Fruit fly (Drosophila melanogaster) whole organism, embryonic: Measurements from ENCODE around the gene CG8925.

Experiments
- Atf3 ChIP-seq: fragments of 200-800 bp; sonication (Bioruptor generic); optimal IDR thresholded peaks from 3 replicates; lab custom pipeline; 2016; ENCODE audit warnings: missing biosample characterization, missing genetic modification characterization
- Blimp-1 ChIP-seq: fragments of 200-800 bp; sonication (Bioruptor generic); optimal IDR thresholded peaks from 3 replicates; lab custom pipeline; 2018; ENCODE audit warnings: missing biosample characterization, missing genetic modification characterization, mild to moderate bottlenecking, moderate library complexity, missing genetic modification reagents
- CG10147 ChIP-seq: fragments of 200-800 bp; sonication (Bioruptor generic); optimal IDR thresholded peaks from 2 replicates; lab custom pipeline; 2019; ENCODE audit warnings: missing biosample characterization, mild to moderate bottlenecking, missing genetic modification characterization, moderate library complexity
- CG1024 ChIP-seq: fragments of 200-800 bp; sonication (Bioruptor generic); IDR thresholded peaks from 2 replicates; pipeline ENCODE4 v1.3.6; 2022; ENCODE audit warnings: missing biosample characterization, missing genetic modification characterization
- CG10431 ChIP-seq: fragments of 200-800 bp; sonication (Bioruptor generic); optimal IDR thresholded peaks from 3 replicates; lab custom pipeline; 2018; ENCODE audit warnings: missing biosample characterization, mild to moderate bottlenecking, missing genetic modification characterization
- CG11093 ChIP-seq: fragments of 200-800 bp; sonication (Bioruptor generic); IDR thresholded peaks from 3 replicates; pipeline ENCODE4 v1.3.6; 2022; ENCODE audit warnings: missing biosample characterization, missing genetic modification characterization
- CG12659 ChIP-seq: fragments of 200-800 bp; sonication (Bioruptor generic); optimal IDR thresholded peaks from 3 replicates; lab custom pipeline; 2017; ENCODE audit warnings: mild to moderate bottlenecking, missing biosample characterization, missing genetic modification reagents, missing genetic modification characterization
- CG14710 ChIP-seq: fragments of 200-800 bp; sonication (Bioruptor generic); optimal IDR thresholded peaks from 3 replicates; lab custom pipeline; 2019; ENCODE audit warnings: missing biosample characterization, mild to moderate bottlenecking, missing genetic modification characterization, moderate library complexity
- CG14965 ChIP-seq: fragments of 200-800 bp; sonication (Bioruptor generic); optimal IDR thresholded peaks from 2 replicates; lab custom pipeline; 2016; ENCODE audit warnings: missing biosample characterization, missing genetic modification characterization, borderline replicate concordance
- CG1647 ChIP-seq: fragments of 200-800 bp; sonication (Bioruptor generic); optimal IDR thresholded peaks from 3 replicates; lab custom pipeline; 2016; ENCODE audit warnings: missing biosample characterization, missing genetic modification characterization
- CG17912 ChIP-seq: fragments of 200-800 bp; sonication (Bioruptor generic); optimal IDR thresholded peaks from 2 replicates; lab custom pipeline; 2018; ENCODE audit warnings: missing biosample characterization, mild to moderate bottlenecking, missing genetic modification characterization
- CG31388 ChIP-seq: fragments of 200-800 bp; sonication (Bioruptor generic); optimal IDR thresholded peaks from 2 replicates; lab custom pipeline; 2016; ENCODE audit warnings: missing biosample characterization, missing genetic modification characterization
- CG43689 ChIP-seq: fragments of 200-800 bp; sonication (Bioruptor generic); IDR thresholded peaks from 2 replicates; pipeline ENCODE4 v1.3.6; 2022; ENCODE audit warnings: missing biosample characterization, missing genetic modification characterization
- CG4424 ChIP-seq: fragments of 200-800 bp; sonication (Bioruptor generic); optimal IDR thresholded peaks from 3 replicates; lab custom pipeline; 2016; ENCODE audit warnings: missing biosample characterization, missing genetic modification characterization
- CG4730 ChIP-seq: fragments of 200-800 bp; sonication (Bioruptor generic); IDR thresholded peaks from 2 replicates; pipeline ENCODE4 v1.3.6; 2022; ENCODE audit warnings: missing biosample characterization, missing genetic modification characterization
- CG5953 ChIP-seq: fragments of 200-800 bp; sonication (Bioruptor generic); IDR thresholded peaks from 2 replicates; pipeline ENCODE4 v1.3.6; 2022; ENCODE audit warnings: missing biosample characterization, missing genetic modification characterization
- CG6654 ChIP-seq: fragments of 200-800 bp; sonication (Bioruptor generic); optimal IDR thresholded peaks from 2 replicates; lab custom pipeline; 2017; ENCODE audit warnings: missing biosample characterization, mild to moderate bottlenecking, missing genetic modification characterization
- CG6813 ChIP-seq: fragments of 200-800 bp; sonication (Bioruptor generic); optimal IDR thresholded peaks from 2 replicates; lab custom pipeline; 2017; ENCODE audit warnings: missing biosample characterization, missing genetic modification characterization, mild to moderate bottlenecking, moderate library complexity, missing genetic modification reagents
- CG7372 ChIP-seq: fragments of 200-800 bp; sonication (Bioruptor generic); IDR thresholded peaks from 2 replicates; pipeline ENCODE4 v1.3.6; 2022; ENCODE audit warnings: missing biosample characterization, missing genetic modification characterization
- CG8924 ChIP-seq: fragments of 200-800 bp; optimal IDR thresholded peaks from 3 replicates; lab custom pipeline; 2019; ENCODE audit warnings: missing biosample characterization, mild to moderate bottlenecking, missing genetic modification characterization, moderate library complexity
- Dbx ChIP-seq: fragments of 200-800 bp; sonication (Bioruptor generic); IDR thresholded peaks from 3 replicates; pipeline ENCODE4 v1.3.6; 2022; ENCODE audit warnings: missing biosample characterization, missing genetic modification characterization
- HLH3B ChIP-seq: fragments of 200-800 bp; sonication (Bioruptor generic); IDR thresholded peaks from 2 replicates; pipeline ENCODE4 v1.3.6; 2022; ENCODE audit warnings: missing biosample characterization, missing genetic modification characterization
- HLHmδ ChIP-seq: fragments of 200-800 bp; sonication (Bioruptor generic); optimal IDR thresholded peaks from 2 replicates; lab custom pipeline; 2018; ENCODE audit warnings: missing biosample characterization, mild to moderate bottlenecking, missing genetic modification characterization, moderate library complexity
- Hmx ChIP-seq: fragments of 200-800 bp; sonication (Bioruptor generic); optimal IDR thresholded peaks from 2 replicates; lab custom pipeline; 2016; ENCODE audit warnings: missing biosample characterization, missing genetic modification characterization
- Hr3 ChIP-seq: fragments of 200-800 bp; sonication (Bioruptor generic); optimal IDR thresholded peaks from 3 replicates; lab custom pipeline; 2016; ENCODE audit warnings: missing biosample characterization, missing genetic modification characterization
- NK7.1 ChIP-seq: fragments of 200-800 bp; sonication (Bioruptor generic); optimal IDR thresholded peaks from 3 replicates; lab custom pipeline; 2016; ENCODE audit warnings: missing biosample characterization, missing genetic modification characterization
- Poxn ChIP-seq: fragments of 200-800 bp; sonication (Bioruptor generic); IDR thresholded peaks from 2 replicates; pipeline ENCODE4 v1.3.6; 2022; ENCODE audit warnings: missing biosample characterization, missing genetic modification characterization
- Sox100B ChIP-seq: fragments of 200-800 bp; sonication (Bioruptor generic); optimal IDR thresholded peaks from 3 replicates; lab custom pipeline; 2018; ENCODE audit warnings: missing biosample characterization, mild to moderate bottlenecking, missing genetic modification characterization
- bcd ChIP-seq: fragments of 200-800 bp; sonication (Bioruptor generic); optimal IDR thresholded peaks from 2 replicates; lab custom pipeline; 2017; ENCODE audit warnings: missing biosample characterization, mild to moderate bottlenecking, missing genetic modification characterization
- br ChIP-seq: fragments of >200 bp; optimal IDR thresholded peaks from 2 replicates; lab custom pipeline; 2017
- cwo ChIP-seq: fragments of 200-800 bp; sonication (Bioruptor generic); optimal IDR thresholded peaks from 3 replicates; lab custom pipeline; 2017; ENCODE audit warnings: missing biosample characterization, missing genetic modification characterization, mild to moderate bottlenecking, moderate library complexity, missing genetic modification reagents
- dmrt99B ChIP-seq: fragments of 200-800 bp; sonication (Bioruptor generic); optimal IDR thresholded peaks from 2 replicates; lab custom pipeline; 2018; ENCODE audit warnings: missing biosample characterization, mild to moderate bottlenecking, missing genetic modification characterization, moderate library complexity
- fd102C ChIP-seq: fragments of 200-800 bp; sonication (Bioruptor generic); optimal IDR thresholded peaks from 2 replicates; lab custom pipeline; 2018; ENCODE audit warnings: missing biosample characterization, mild to moderate bottlenecking, missing genetic modification characterization, moderate library complexity
- gcm ChIP-seq: fragments of 200-800 bp; sonication (Bioruptor generic); optimal IDR thresholded peaks from 2 replicates; lab custom pipeline; 2019; ENCODE audit warnings: missing biosample characterization, mild to moderate bottlenecking, missing genetic modification characterization, moderate library complexity
- ham ChIP-seq: fragments of 200-800 bp; sonication (Bioruptor generic); IDR thresholded peaks from 2 replicates; pipeline ENCODE4 v1.3.6; 2022; ENCODE audit warnings: missing biosample characterization, missing genetic modification characterization
- kay ChIP-seq: fragments of 200-800 bp; sonication (Bioruptor generic); optimal IDR thresholded peaks from 2 replicates; lab custom pipeline; 2016; ENCODE audit warnings: missing biosample characterization, missing genetic modification characterization
- lola ChIP-seq, 3 experiments: fragments of >200 bp in 2 of 3; fragments of 200-800 bp in 1 of 3; sonication (Bioruptor generic) in 1 of 3; optimal IDR thresholded peaks; 2 replicates each; lab custom pipeline; 2017 to 2019; ENCODE audit warnings: missing biosample characterization in 3 of 3, missing genetic modification characterization in 3 of 3, mild to moderate bottlenecking in 1 of 3, moderate library complexity in 1 of 3
- nau ChIP-seq: fragments of 200-800 bp; sonication (Bioruptor generic); optimal IDR thresholded peaks from 3 replicates; lab custom pipeline; 2017; ENCODE audit warnings: missing biosample characterization, mild to moderate bottlenecking, missing genetic modification characterization, missing genetic modification reagents
- nom ChIP-seq: fragments of 200-800 bp; sonication (Bioruptor generic); optimal IDR thresholded peaks from 2 replicates; lab custom pipeline; 2017; ENCODE audit warnings: missing biosample characterization, missing genetic modification characterization, mild to moderate bottlenecking, moderate library complexity, missing genetic modification reagents
- onecut ChIP-seq: fragments of 200-800 bp; sonication (Bioruptor generic); IDR thresholded peaks from 2 replicates; pipeline ENCODE4 v1.3.6; 2022; ENCODE audit warnings: missing biosample characterization, missing genetic modification characterization
- peb ChIP-seq: fragments of 200-800 bp; sonication (Bioruptor generic); IDR thresholded peaks from 2 replicates; pipeline ENCODE4 v1.3.6; 2022; ENCODE audit warnings: missing biosample characterization, missing genetic modification characterization
- phol ChIP-seq: fragments of 200-800 bp; sonication (Bioruptor generic); optimal IDR thresholded peaks from 3 replicates; lab custom pipeline; 2018; ENCODE audit warnings: missing biosample characterization, mild to moderate bottlenecking, missing genetic modification characterization, moderate library complexity
- schlank ChIP-seq: fragments of 200-800 bp; sonication (Bioruptor generic); optimal IDR thresholded peaks from 2 replicates; lab custom pipeline; 2018; ENCODE audit warnings: missing biosample characterization, mild to moderate bottlenecking, missing genetic modification characterization
- sd ChIP-seq: fragments of 200-800 bp; sonication (Bioruptor generic); optimal IDR thresholded peaks from 3 replicates; lab custom pipeline; 2018; ENCODE audit warnings: missing biosample characterization, mild to moderate bottlenecking, missing genetic modification characterization, moderate library complexity
- shn ChIP-seq: fragments of 200-800 bp; sonication (Bioruptor generic); optimal IDR thresholded peaks from 3 replicates; lab custom pipeline; 2016; ENCODE audit warnings: missing biosample characterization, missing genetic modification characterization
- sima ChIP-seq: fragments of 200-800 bp; sonication (Bioruptor generic); optimal IDR thresholded peaks from 2 replicates; lab custom pipeline; 2016; ENCODE audit warnings: missing biosample characterization, missing genetic modification characterization
- tna ChIP-seq: fragments of 200-800 bp; sonication (Bioruptor generic); IDR thresholded peaks from 2 replicates; pipeline ENCODE4 v1.3.6; 2022; ENCODE audit warnings: missing biosample characterization, missing genetic modification characterization; ENCODE audit not compliant: partially characterized antibody
- ttk ChIP-seq: fragments of 200-800 bp; sonication (Bioruptor generic); IDR thresholded peaks from 2 replicates; pipeline ENCODE4 v2.1.2; 2022; ENCODE audit warnings: missing biosample characterization, missing genetic modification characterization
- vvl ChIP-seq: fragments of 200-800 bp; sonication (Bioruptor generic); IDR thresholded peaks from 2 replicates; pipeline ENCODE4 v1.3.6; 2022; ENCODE audit warnings: missing biosample characterization, missing genetic modification characterization
- wor ChIP-seq: fragments of 200-800 bp; sonication (Bioruptor generic); IDR thresholded peaks from 2 replicates; pipeline ENCODE4 v1.3.6; 2022; ENCODE audit warnings: missing biosample characterization, missing genetic modification characterization

The CG8925 gene

dm6 chr3R:16209714-16210553 lies 38.1 kb downstream of the CG8925 start (continued):
- TF ChIP-seq Blimp-1 (GFP tag; lab: Kevin White, UChicago): no peak
- TF ChIP-seq Hr3 (GFP tag; lab: Kevin White, UChicago): peak; percentile 21
- no peak for TF ChIP-seq sima (GFP tag; lab: Kevin White, UChicago)
- no peak for TF ChIP-seq ttk
- peak; percentile 38 for TF ChIP-seq bcd (GFP tag; lab: Kevin White, UChicago)
- no peak for TF ChIP-seq CG43689 (GFP tag; lab: Robert Waterston, UW)
- TF ChIP-seq CG14965: no peak
- no peak for TF ChIP-seq CG7372
- peak; percentile 17 for TF ChIP-seq phol (tag; lab: Kevin White, UChicago)
- no peak for TF ChIP-seq wor
- no peak for TF ChIP-seq fd102C
- peak; percentile 46 for TF ChIP-seq nom (GFP tag; lab: Kevin White, UChicago)
- TF ChIP-seq ham: no peak
- no peak for TF ChIP-seq sd
- TF ChIP-seq CG4424: peak; percentile 17
- no peak for TF ChIP-seq CG6654 (GFP tag; lab: Kevin White, UChicago)
- no peak for TF ChIP-seq kay (GFP tag; lab: Kevin White, UChicago)
- TF ChIP-seq nau (GFP tag; lab: Kevin White, UChicago): no peak
- no peak for TF ChIP-seq br (lab: Kevin White, UChicago)
- TF ChIP-seq vvl: no peak
- no peak for TF ChIP-seq CG11093 (GFP tag; lab: Robert Waterston, UW)
- TF ChIP-seq HLH3B: no peak
- no peak for TF ChIP-seq CG4730 (GFP tag; lab: Robert Waterston, UW)
- TF ChIP-seq onecut (GFP tag; lab: Robert Waterston, UW): no peak
- peak; percentile 63 for TF ChIP-seq cwo (GFP tag; lab: Kevin White, UChicago)
- TF ChIP-seq Dbx (GFP tag; lab: Robert Waterston, UW): no peak
- TF ChIP-seq peb (GFP tag; lab: Robert Waterston, UW): no peak
- TF ChIP-seq CG10431 (GFP tag; lab: Kevin White, UChicago): no peak
- no peak for TF ChIP-seq Atf3 (GFP tag; lab: Kevin White, UChicago)
- no peak for TF ChIP-seq Hmx
- peak; percentile 66 for TF ChIP-seq Sox100B (GFP tag; lab: Kevin White, UChicago)
- peak; percentile 9 for TF ChIP-seq CG8924 (tag; lab: Kevin White, UChicago)
- TF ChIP-seq CG1024: no peak
- TF ChIP-seq shn (GFP tag; lab: Kevin White, UChicago): no peak
- peak; percentile 42 for TF ChIP-seq CG10147 (GFP tag; lab: Kevin White, UChicago)
- TF ChIP-seq CG12659 (GFP tag; lab: Kevin White, UChicago): peak; percentile 48
- TF ChIP-seq HLHmδ (GFP tag; lab: Kevin White, UChicago): no peak
- no peak for TF ChIP-seq CG14710
- TF ChIP-seq CG31388 (GFP tag; lab: Kevin White, UChicago): no peak
- TF ChIP-seq CG1647: no peak
- TF ChIP-seq CG5953 (GFP tag; lab: Robert Waterston, UW): no peak
- TF ChIP-seq NK7.1 (GFP tag; lab: Kevin White, UChicago): no peak
- no peak for TF ChIP-seq Poxn (GFP tag; lab: Robert Waterston, UW)
- TF ChIP-seq schlank (tag; lab: Kevin White, UChicago): no peak
- no peak for TF ChIP-seq lola (GFP tag; optimal IDR thresholded peaks at IDR 0.05; lab: Kevin White, UChicago)
- peak; percentile 54 for TF ChIP-seq dmrt99B (tag; lab: Kevin White, UChicago)
- peak; percentile 16 for TF ChIP-seq CG6813 (GFP tag; lab: Kevin White, UChicago)
- TF ChIP-seq gcm (GFP tag; lab: Kevin White, UChicago): no peak
- no peak for TF ChIP-seq CG17912 (GFP tag; lab: Kevin White, UChicago)
- TF ChIP-seq tna (GFP tag; lab: Robert Waterston, UW): 0 out of 2 replicates have a peak, but pooled peaks have one; percentile 26
